Worm (Caenorhabditis elegans) whole organism, young adult: ENCODE results near the gene let-418.
A peak's percentile ranks its signal among the peaks of the same experiment; 100 is the strongest.

Experiments used
- B0035.1 ChIP-seq: sonication (generic microtip); optimal IDR thresholded peaks from 2 replicates; lab custom pipeline; 2016; ENCODE audit warnings: missing genetic modification characterization, mild to moderate bottlenecking, missing compliant biosample characterization, missing genotype, missing genetic modification reagents
- F10E7.11 ChIP-seq: sonication (generic microtip); optimal IDR thresholded peaks from 2 replicates; lab custom pipeline; 2017; ENCODE audit warnings: mild to moderate bottlenecking, missing genetic modification characterization, moderate library complexity, missing compliant biosample characterization
- F22D6.2 ChIP-seq: sonication (generic microtip); optimal IDR thresholded peaks from 2 replicates; lab custom pipeline; 2016; ENCODE audit warnings: mild to moderate bottlenecking, missing genetic modification characterization, missing compliant biosample characterization
- F37B4.10 ChIP-seq: fragments of 200-800 bp; sonication (Bioruptor generic); IDR thresholded peaks from 2 replicates; pipeline ENCODE4 v1.3.6; 2022; ENCODE audit warnings: missing genetic modification characterization, missing compliant biosample characterization
- F49E8.2 ChIP-seq: sonication (generic microtip); optimal IDR thresholded peaks from 3 replicates; lab custom pipeline; 2017; ENCODE audit warnings: missing genetic modification characterization, mild to moderate bottlenecking, missing compliant biosample characterization, antibody characterized with exemption, moderate library complexity; ENCODE audit not compliant: insufficient read depth
- K11D2.4 ChIP-seq: fragments of 200-800 bp; sonication (Bioruptor generic); IDR thresholded peaks from 2 replicates; pipeline ENCODE4 v1.3.6; 2022; ENCODE audit warnings: missing genetic modification reagents, missing genetic modification characterization, missing compliant biosample characterization
- K12H6.12 ChIP-seq: fragments of 200-800 bp; sonication (Bioruptor generic); optimal IDR thresholded peaks from 2 replicates; lab custom pipeline; 2018; ENCODE audit warnings: mild to moderate bottlenecking, missing genetic modification characterization, missing compliant biosample characterization
- Y56A3A.18 ChIP-seq: fragments of 200-800 bp; sonication (Bioruptor generic); IDR thresholded peaks from 2 replicates; pipeline ENCODE4 v1.3.6; 2022; ENCODE audit warnings: missing genetic modification reagents, missing genetic modification characterization, missing compliant biosample characterization
- Y95B8A.8 ChIP-seq: fragments of 200-800 bp; sonication (Bioruptor generic); IDR thresholded peaks from 2 replicates; pipeline ENCODE4 v1.3.6; 2022; ENCODE audit warnings: missing genetic modification reagents, missing genetic modification characterization, missing compliant biosample characterization
- ama-1 ChIP-seq, 3 experiments: fragments of 150-350 bp in 1 of 3; sonication (generic microtip) in 2 of 3; optimal IDR thresholded peaks; 2 replicates each; lab custom pipeline; 2014 to 2018; ENCODE audit warnings: missing biosample characterization in 2 of 3, missing genetic modification characterization in 2 of 3, missing genetic modification reagents in 2 of 3
- aptf-2 ChIP-seq: fragments of 200-800 bp; sonication (Bioruptor generic); conservative IDR thresholded peaks from 2 replicates; pipeline ENCODE4 v1.3.6; 2022; ENCODE audit warnings: missing genetic modification reagents, missing genetic modification characterization, missing compliant biosample characterization
- atf-7 ChIP-seq: sonication (generic microtip); optimal IDR thresholded peaks from 2 replicates; lab custom pipeline; 2017; ENCODE audit warnings: mild to moderate bottlenecking, missing genetic modification characterization, missing compliant biosample characterization
- athp-1 ChIP-seq: sonication (generic microtip); optimal IDR thresholded peaks from 2 replicates; lab custom pipeline; 2017; ENCODE audit warnings: mild to moderate bottlenecking, missing genetic modification characterization, missing compliant biosample characterization
- attf-5 ChIP-seq: fragments of 200-800 bp; sonication (Bioruptor generic); optimal IDR thresholded peaks from 2 replicates; lab custom pipeline; 2018; ENCODE audit warnings: mild to moderate bottlenecking, missing genetic modification characterization, missing compliant biosample characterization
- attf-6 ChIP-seq: fragments of 200-800 bp; sonication (Bioruptor generic); IDR thresholded peaks from 2 replicates; pipeline ENCODE4 v1.3.6; 2022; ENCODE audit warnings: missing genetic modification reagents, missing genetic modification characterization, missing compliant biosample characterization
- ccch-3 ChIP-seq: fragments of 200-800 bp; sonication (Bioruptor generic); optimal IDR thresholded peaks from 2 replicates; lab custom pipeline; 2018; ENCODE audit warnings: mild to moderate bottlenecking, missing genetic modification characterization, missing compliant biosample characterization
- cebp-1 ChIP-seq, 2 experiments: fragments of 200-800 bp in 1 of 2; sonication (Bioruptor generic) in 1 of 2; sonication (generic microtip) in 1 of 2; IDR thresholded peaks in 1 of 2; optimal IDR thresholded peaks in 1 of 2; 2 replicates each; pipeline versions ENCODE4 v1.3.6 to Lab custom; 2017 to 2022; ENCODE audit warnings: missing compliant biosample characterization in 2 of 2, missing genetic modification characterization in 2 of 2, mild to moderate bottlenecking in 1 of 2, missing genetic modification reagents in 1 of 2, moderate library complexity in 1 of 2
- ceh-27 ChIP-seq: fragments of 200-800 bp; sonication (Bioruptor generic); optimal IDR thresholded peaks from 2 replicates; lab custom pipeline; 2018; ENCODE audit warnings: mild to moderate bottlenecking, missing genetic modification characterization, moderate library complexity, missing compliant biosample characterization
- chd-7 ChIP-seq: sonication (generic microtip); optimal IDR thresholded peaks from 2 replicates; lab custom pipeline; 2016; ENCODE audit warnings: mild to moderate bottlenecking, missing genetic modification characterization, moderate library complexity, missing compliant biosample characterization
- egrh-3 ChIP-seq: fragments of 200-800 bp; sonication (Bioruptor generic); IDR thresholded peaks from 2 replicates; pipeline ENCODE4 v1.3.6; 2022; ENCODE audit warnings: missing genetic modification reagents, missing genetic modification characterization, missing compliant biosample characterization
- ets-4 ChIP-seq: fragments of 200-800 bp; sonication (Bioruptor generic); optimal IDR thresholded peaks from 2 replicates; lab custom pipeline; 2018; ENCODE audit warnings: mild to moderate bottlenecking, missing genetic modification characterization, missing compliant biosample characterization
- hlh-26 ChIP-seq: fragments of 200-800 bp; sonication (Bioruptor generic); conservative IDR thresholded peaks from 2 replicates; pipeline ENCODE4 v1.3.6; 2022; ENCODE audit warnings: missing genetic modification reagents, missing genetic modification characterization, missing compliant biosample characterization
- let-526 ChIP-seq: fragments of 200-800 bp; sonication (Bioruptor generic); IDR thresholded peaks from 2 replicates; pipeline ENCODE4 v1.3.6; 2022; ENCODE audit warnings: missing genetic modification reagents, missing genetic modification characterization, missing compliant biosample characterization
- let-607 ChIP-seq, 2 experiments: fragments of 200-800 bp in 1 of 2; sonication (Bioruptor generic) in 1 of 2; sonication (generic microtip) in 1 of 2; optimal IDR thresholded peaks; 2 replicates each; lab custom pipeline; 2016 to 2018; ENCODE audit warnings: mild to moderate bottlenecking in 2 of 2, missing compliant biosample characterization in 2 of 2, missing genetic modification characterization in 2 of 2, moderate library complexity in 2 of 2, missing genotype in 1 of 2
- lin-26 ChIP-seq: fragments of 200-800 bp; sonication (Bioruptor generic); IDR thresholded peaks from 2 replicates; pipeline ENCODE4 v1.3.6; 2022; ENCODE audit warnings: missing genetic modification reagents, missing genetic modification characterization, missing compliant biosample characterization
- lir-1 ChIP-seq: fragments of 200-800 bp; sonication (Bioruptor generic); conservative IDR thresholded peaks from 2 replicates; pipeline ENCODE4 v1.3.6; 2022; ENCODE audit warnings: missing genetic modification reagents, missing genetic modification characterization, missing compliant biosample characterization
- madf-10 ChIP-seq: sonication (generic microtip); optimal IDR thresholded peaks from 2 replicates; lab custom pipeline; 2016; ENCODE audit warnings: mild to moderate bottlenecking, missing genetic modification characterization, missing compliant biosample characterization
- madf-3 ChIP-seq: fragments of 200-800 bp; sonication (Bioruptor generic); IDR thresholded peaks from 2 replicates; pipeline ENCODE4 v1.3.6; 2022; ENCODE audit warnings: missing genetic modification reagents, missing genetic modification characterization, missing compliant biosample characterization
- madf-6 ChIP-seq: fragments of 200-800 bp; sonication (Bioruptor generic); IDR thresholded peaks from 2 replicates; pipeline ENCODE4 v1.3.6; 2022; ENCODE audit warnings: missing genetic modification reagents, missing genetic modification characterization, missing compliant biosample characterization
- mcd-1 ChIP-seq: fragments of 200-800 bp; sonication (Bioruptor generic); IDR thresholded peaks from 2 replicates; pipeline ENCODE4 v1.3.6; 2022; ENCODE audit warnings: missing genetic modification reagents, missing genetic modification characterization, missing compliant biosample characterization
- mxl-1 ChIP-seq: sonication (generic microtip); optimal IDR thresholded peaks from 2 replicates; lab custom pipeline; 2016; ENCODE audit warnings: missing genetic modification characterization, missing compliant biosample characterization
- nfyb-1 ChIP-seq: fragments of 200-800 bp; sonication (Bioruptor generic); IDR thresholded peaks from 2 replicates; pipeline ENCODE4 v1.3.6; 2022; ENCODE audit warnings: missing genetic modification reagents, missing genetic modification characterization, missing compliant biosample characterization
- nhr-90 ChIP-seq: sonication (generic microtip); optimal IDR thresholded peaks from 2 replicates; lab custom pipeline; 2016; ENCODE audit warnings: missing genotype, mild to moderate bottlenecking, missing genetic modification characterization, missing compliant biosample characterization
- repo-1 ChIP-seq: sonication (generic microtip); optimal IDR thresholded peaks from 2 replicates; lab custom pipeline; 2017; ENCODE audit warnings: mild to moderate bottlenecking, missing genetic modification characterization, missing compliant biosample characterization
- snpc-1.3 ChIP-seq: sonication (generic microtip); optimal IDR thresholded peaks from 2 replicates; lab custom pipeline; 2017; ENCODE audit warnings: missing genetic modification characterization, mild to moderate bottlenecking, missing compliant biosample characterization, antibody characterized with exemption, moderate library complexity, missing genotype, missing genetic modification reagents; ENCODE audit not compliant: insufficient read depth
- snpc-3.4 ChIP-seq: sonication (generic microtip); optimal IDR thresholded peaks from 2 replicates; lab custom pipeline; 2017; ENCODE audit warnings: missing genetic modification characterization, mild to moderate bottlenecking, missing compliant biosample characterization, antibody characterized with exemption, moderate library complexity, missing genotype, missing genetic modification reagents
- somi-1 ChIP-seq: fragments of 200-800 bp; sonication (Bioruptor generic); optimal IDR thresholded peaks from 2 replicates; lab custom pipeline; 2018; ENCODE audit warnings: mild to moderate bottlenecking, missing genetic modification characterization, missing compliant biosample characterization
- tlf-1 ChIP-seq: fragments of 200-800 bp; sonication (Bioruptor generic); optimal IDR thresholded peaks from 2 replicates; lab custom pipeline; 2018; ENCODE audit warnings: mild to moderate bottlenecking, missing genetic modification characterization, missing compliant biosample characterization
- zfh-2 ChIP-seq: fragments of 200-800 bp; sonication (Bioruptor generic); conservative IDR thresholded peaks from 2 replicates; pipeline ENCODE4 v1.3.6; 2022; ENCODE audit warnings: missing genetic modification reagents, missing genetic modification characterization, missing compliant biosample characterization
- ztf-18 ChIP-seq: sonication (generic microtip); optimal IDR thresholded peaks from 2 replicates; lab custom pipeline; 2016; ENCODE audit warnings: missing genotype, mild to moderate bottlenecking, missing genetic modification characterization, missing compliant biosample characterization
- ztf-22 ChIP-seq: fragments of 200-800 bp; sonication (Bioruptor generic); optimal IDR thresholded peaks from 2 replicates; lab custom pipeline; 2018; ENCODE audit warnings: mild to moderate bottlenecking, missing genetic modification characterization, moderate library complexity, missing compliant biosample characterization
- ztf-26 ChIP-seq: sonication (generic microtip); optimal IDR thresholded peaks from 2 replicates; lab custom pipeline; 2017; ENCODE audit warnings: missing genetic modification characterization, missing compliant biosample characterization

let-418 gene

DNA sequence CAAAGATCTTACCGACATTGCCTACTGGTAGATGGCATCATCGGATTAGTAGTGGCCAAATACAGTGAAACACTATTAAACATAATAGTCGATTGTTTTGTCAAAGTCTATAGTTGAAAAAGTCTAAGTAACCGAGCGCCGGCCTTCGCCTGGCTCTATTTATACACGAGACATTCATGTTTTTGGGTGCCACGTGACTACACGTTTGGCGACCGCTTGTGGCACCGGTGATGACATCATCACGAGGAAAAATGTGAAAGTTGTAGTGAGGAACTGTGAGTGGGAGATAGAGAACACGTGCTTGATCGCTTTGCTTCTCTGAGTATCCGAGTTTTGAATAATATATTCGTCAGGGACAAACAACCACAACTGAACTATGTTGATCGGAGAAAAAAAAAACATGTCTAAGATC lies 17.7 kb downstream of the let-418 start (continued):
- no peak for TF ChIP-seq mxl-1 (tag; lab: Kevin White, UChicago)
- no peak for TF ChIP-seq snpc-3.4 (tag; lab: Kevin White, UChicago)
- TF ChIP-seq K12H6.12 (tag; lab: Kevin White, UChicago) = peak; percentile 17
- TF ChIP-seq lir-1 (GFP tag; lab: Robert Waterston, UW) = 0 out of 2 replicates have a peak, but pooled peaks have one; percentile 23
- TF ChIP-seq ccch-3 (GFP tag; lab: Kevin White, UChicago) = no peak
- no peak for TF ChIP-seq repo-1 (tag; lab: Kevin White, UChicago)
- TF ChIP-seq attf-5 (GFP tag; lab: Kevin White, UChicago) = peak; percentile 36
- TF ChIP-seq F37B4.10 (GFP tag; lab: Robert Waterston, UW) = no peak
- peak; percentile 58; the same call in 1 of the 2 replicates for TF ChIP-seq cebp-1 (GFP tag; IDR thresholded peaks at IDR 0.05; lab: Robert Waterston, UW)
- peak; percentile 79 for TF ChIP-seq cebp-1 (tag; optimal IDR thresholded peaks at IDR 0.05; lab: Kevin White, UChicago)
- TF ChIP-seq let-607 (tag; optimal IDR thresholded peaks at IDR 0.05; lab: Kevin White, UChicago) = peak in 1 of 2 experiments; percentile 15
- peak; percentile 70 for TF ChIP-seq nfyb-1
- TF ChIP-seq K11D2.4 (GFP tag; lab: Robert Waterston, UW) = peak; percentile 82
- peak; percentile 42 for TF ChIP-seq ztf-26 (tag; lab: Kevin White, UChicago)
- peak; percentile 68 for TF ChIP-seq F22D6.2 (tag; lab: Kevin White, UChicago)
- TF ChIP-seq let-526 (GFP tag; lab: Robert Waterston, UW) = peak; percentile 67; the same call in 1 of the 2 replicates
- TF ChIP-seq tlf-1 (GFP tag; lab: Kevin White, UChicago) = peak; percentile 25
- TF ChIP-seq F10E7.11 (tag; lab: Kevin White, UChicago) = no peak
- TF ChIP-seq ceh-27 (GFP tag; lab: Kevin White, UChicago) = peak; percentile 58
- peak; percentile 69 for TF ChIP-seq ama-1 (optimal IDR thresholded peaks at IDR 0.05; lab: Kevin White, UChicago)
- TF ChIP-seq ama-1 (GFP tag; optimal IDR thresholded peaks at IDR 0.05; lab: Kevin White, UChicago) = no peak
- peak; percentile 52; the same call in 1 of the 2 replicates for TF ChIP-seq lin-26 (GFP tag; lab: Robert Waterston, UW)
- no peak for TF ChIP-seq madf-6

DNA sequence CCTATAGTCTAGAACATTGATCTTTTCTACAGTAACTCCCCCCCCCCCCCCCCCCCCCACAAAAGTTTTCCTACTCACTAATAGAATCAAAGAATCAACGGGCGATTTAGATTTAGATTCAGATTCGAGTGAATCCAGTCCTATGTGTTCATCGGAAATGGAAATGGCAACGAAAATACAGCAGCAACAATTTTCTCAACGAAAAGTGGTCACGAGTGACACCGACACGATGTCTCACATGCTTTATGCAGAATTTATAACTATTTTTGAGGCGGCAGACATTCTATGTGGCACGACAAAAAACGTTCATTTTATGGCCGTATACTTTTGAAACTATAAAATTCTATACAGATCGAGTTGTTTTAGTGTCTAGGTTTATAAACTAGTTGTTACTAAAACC lies 18.5 kb downstream of the let-418 start:
- TF ChIP-seq egrh-3 (GFP tag; lab: Robert Waterston, UW) (0 out of 2 replicates have a peak, but pooled peaks have one; percentile 19), snpc-1.3 (no peak), K11D2.4 (GFP tag; lab: Robert Waterston, UW) (0 out of 2 replicates have a peak, but pooled peaks have one; percentile 17)

DNA sequence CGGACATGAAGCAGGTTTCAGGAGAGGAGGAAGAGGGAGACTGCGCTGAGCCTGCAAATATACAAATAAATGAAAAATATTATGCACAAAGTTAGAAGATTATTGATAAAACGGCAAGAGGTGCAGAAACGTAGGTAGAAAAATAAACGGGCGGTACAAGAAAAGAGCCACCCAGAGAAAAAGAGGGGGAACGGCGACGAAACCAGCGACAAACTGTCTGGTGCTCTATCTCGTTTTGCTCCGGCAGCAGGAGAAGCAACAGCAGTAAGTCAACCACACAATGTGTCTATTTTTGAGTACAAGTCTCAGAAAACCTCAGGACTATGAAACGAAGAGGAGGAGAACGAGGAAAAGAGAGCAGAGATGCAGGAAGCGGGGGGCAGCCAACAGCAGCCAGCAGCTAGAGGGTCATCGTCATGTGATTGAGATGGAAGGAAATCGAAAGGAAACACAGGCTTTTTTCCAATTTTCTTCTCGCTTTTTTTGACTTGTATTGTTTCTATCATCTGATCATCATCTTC lies 19.1 kb downstream of the let-418 start, which contains the start of gene F26F12.3:
Gene F26F12.3, minus strand, starts transcription at position 51 of the 521 bp plus-strand sequence.
- TF ChIP-seq ets-4 (GFP tag; lab: Kevin White, UChicago) (peak; percentile 48), ztf-18 (tag; lab: Kevin White, UChicago) (peak; percentile 55), somi-1 (peak; percentile 32), aptf-2 (GFP tag; lab: Robert Waterston, UW) (no peak), ztf-22 (GFP tag; lab: Kevin White, UChicago) (peak; percentile 45), nhr-90 (tag; lab: Kevin White, UChicago) (peak; percentile 48), Y56A3A.18 (GFP tag; lab: Robert Waterston, UW) (peak; percentile 66; the same call in 1 of the 2 replicates), repo-1 (tag; lab: Kevin White, UChicago) (peak; percentile 4), atf-7 (peak; percentile 74), chd-7 (tag; lab: Kevin White, UChicago) (peak; percentile 75), B0035.1 (tag; lab: Kevin White, UChicago) (no peak), zfh-2 (peak; percentile 93), F22D6.2 (tag; lab: Kevin White, UChicago) (peak; percentile 6), madf-3 (GFP tag; lab: Robert Waterston, UW) (no peak), mcd-1 (GFP tag; lab: Robert Waterston, UW) (peak; percentile 50; the same call in 1 of the 2 replicates), attf-6 (GFP tag; lab: Robert Waterston, UW) (no peak), let-607 (tag; optimal IDR thresholded peaks at IDR 0.05; lab: Kevin White, UChicago) (peak in 1 of 2 experiments; percentile 13), athp-1 (peak; percentile 25), K12H6.12 (tag; lab: Kevin White, UChicago) (peak; percentile 74), hlh-26 (GFP tag; lab: Robert Waterston, UW) (no peak), madf-10 (tag; lab: Kevin White, UChicago) (peak; percentile 47), F49E8.2 (tag; lab: Kevin White, UChicago) (no peak), Y95B8A.8 (GFP tag; lab: Robert Waterston, UW) (no peak), ceh-27 (GFP tag; lab: Kevin White, UChicago) (peak; percentile 46), ama-1 (optimal IDR thresholded peaks at IDR 0.05; lab: Kevin White, UChicago) (no peak), ama-1 (GFP tag; optimal IDR thresholded peaks at IDR 0.05; lab: Kevin White, UChicago) (no peak)
